Worm (Caenorhabditis elegans) whole organism, L2 larva: ENCODE data around the gene nrx-1.

Experiments
- ZK546.5 ChIP-seq: sonication (generic microtip); optimal IDR thresholded peaks from 2 replicates; lab custom pipeline; 2017; ENCODE audit warnings: missing biosample characterization, missing genetic modification characterization
- unc-39 ChIP-seq: fragments of 150-350 bp; optimal IDR thresholded peaks from 2 replicates; lab custom pipeline; 2014; ENCODE audit warnings: missing biosample characterization, missing genetic modification characterization

DNA sequence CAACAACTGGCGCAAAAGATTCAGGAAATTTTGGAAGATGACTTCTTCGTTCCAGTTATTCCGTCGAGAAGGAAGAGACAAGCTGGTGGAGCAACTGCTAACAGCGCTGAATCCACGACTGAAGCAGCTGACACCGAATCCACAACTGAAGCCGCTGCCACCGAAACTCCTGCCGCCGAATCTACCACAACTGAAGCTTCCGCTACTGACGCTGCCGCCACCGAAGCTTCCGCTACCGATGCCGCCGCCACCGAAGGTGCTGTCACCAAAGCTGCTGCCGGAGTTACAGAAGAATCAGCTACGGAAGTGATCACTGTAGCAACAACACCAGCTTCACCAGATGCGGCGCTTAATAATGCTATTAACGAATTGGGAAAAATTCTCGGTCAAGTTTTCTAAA is 30.3 kb upstream of the nrx-1 start:
- TF ChIP-seq ZK546.5 (tag; lab: Kevin White, UChicago) (no peak), unc-39 (tag; lab: Kevin White, UChicago) (no peak)
